Worm (Caenorhabditis elegans): ENCODE data around the gene eco-1.

DNA sequence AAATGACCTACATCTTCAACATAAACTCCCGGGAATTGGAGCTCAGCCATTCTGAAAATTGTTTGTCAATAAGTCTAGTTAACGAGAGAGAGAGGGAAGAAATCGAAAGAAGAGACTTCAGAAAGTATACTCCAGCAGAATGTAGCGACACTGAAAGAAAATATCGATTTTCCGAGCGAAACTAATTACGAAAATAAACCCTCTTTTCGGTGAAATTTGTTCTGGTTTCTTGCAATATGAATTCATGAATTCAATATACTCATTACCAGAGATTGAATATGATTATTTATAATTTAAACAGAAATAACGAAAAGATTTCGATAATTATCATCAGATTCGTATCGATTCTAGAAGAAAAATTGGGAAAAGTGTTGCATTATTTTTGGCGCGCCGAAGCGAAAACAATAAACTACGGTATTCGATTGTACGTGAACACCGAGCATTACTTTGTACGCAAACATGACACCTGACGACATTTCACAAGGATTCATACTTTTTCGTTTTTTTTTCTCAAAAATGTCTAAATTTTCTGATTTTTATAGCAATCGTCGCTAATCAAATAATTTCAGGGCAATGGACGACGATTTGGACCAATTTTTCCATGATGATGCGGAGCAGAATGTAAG is 22.8 kb upstream of the eco-1 start, which contains the start of the genes hmg-4 and T20B12.3:
- TF ChIP-seq ztf-29 (GFP tag; IDR thresholded peaks at IDR 0.05): no peak
- TF ChIP-seq T22C8.4 (GFP tag; IDR thresholded peaks at IDR 0.05): no peak
- no peak for TF ChIP-seq med-1 (GFP tag; optimal IDR thresholded peaks at IDR 0.05; ENCODE audit: insufficient read depth)

Measured in whole organism, midembryonic.